Worm (Caenorhabditis elegans): ENCODE data around the gene ZK757.1.

DNA sequence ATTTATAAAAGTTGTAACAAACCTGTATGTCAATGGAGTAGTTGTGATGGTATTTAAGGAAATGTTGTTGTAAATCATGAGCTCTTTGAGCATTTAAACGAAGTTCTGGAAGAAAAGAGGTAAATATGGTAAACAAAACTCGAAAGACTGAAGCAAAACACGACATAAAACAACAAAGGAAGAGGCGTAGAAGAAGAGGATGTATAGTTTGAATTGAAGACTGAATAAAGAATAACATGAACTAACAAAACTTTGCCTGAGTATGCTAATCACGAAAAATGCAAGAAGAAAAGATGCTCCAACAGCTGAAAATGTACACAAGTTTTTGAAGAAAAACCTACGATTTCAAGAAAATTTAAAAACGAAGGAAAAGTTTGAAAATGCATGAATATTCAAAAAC, at the start of gene ZK757.1:
- no peak for TF ChIP-seq him-1 (tag; optimal IDR thresholded peaks at IDR 0.05)
- no peak for TF ChIP-seq W03F9.2 (tag; optimal IDR thresholded peaks at IDR 0.05)
